Worm (Caenorhabditis elegans): ENCODE results near the gene F36H9.10.
"Not testable (repeated sequence)": the region's sequence is repeated elsewhere in the genome, so short reads cannot be mapped to it uniquely, and the experiment has no call there.

Gene F36H9.10

ce11 chrV:1807160-1807559 lies 9.2 kb downstream of the F36H9.10 start, which contains the start of gene srt-42:
TSS of gene srt-42 (plus strand) at chrV:1807460.
- TF ChIP-seq chd-7 (tag; optimal IDR thresholded peaks at IDR 0.05) (no peak), B0261.1 (tag; optimal IDR thresholded peaks at IDR 0.05) (no peak), lsy-27 (tag; optimal IDR thresholded peaks at IDR 0.05; ENCODE audit: borderline replicate concordance, insufficient read depth) (no peak), sea-2 (GFP tag; IDR thresholded peaks at IDR 0.05) (no peak), snpc-1.1 (tag; optimal IDR thresholded peaks at IDR 0.05; ENCODE audit: insufficient read depth) (no peak), lir-1 (GFP tag; conservative IDR thresholded peaks at IDR 0.05) (no peak), rcor-1 (GFP tag; IDR thresholded peaks at IDR 0.05) (no peak), mxl-1 (tag; optimal IDR thresholded peaks at IDR 0.05) (no peak), madf-10 (tag; optimal IDR thresholded peaks at IDR 0.05) (no peak), sdz-38 (tag; optimal IDR thresholded peaks at IDR 0.05) (no peak), gei-17 (GFP tag; optimal IDR thresholded peaks at IDR 0.05) (no peak), efl-1 (GFP tag; optimal IDR thresholded peaks at IDR 0.05) (no peak), pha-4 (tag; optimal IDR thresholded peaks at IDR 0.05) (no peak), nhr-120 (GFP tag; IDR thresholded peaks at IDR 0.05) (no peak), atf-7 (tag; optimal IDR thresholded peaks at IDR 0.05) (no peak), F22D6.2 (tag; optimal IDR thresholded peaks at IDR 0.05) (no peak), egrh-3 (GFP tag; IDR thresholded peaks at IDR 0.05) (no peak), pbrm-1 (GFP tag; IDR thresholded peaks at IDR 0.05) (no peak), ztf-6 (GFP tag; IDR thresholded peaks at IDR 0.05) (no peak), rec-8 (tag; optimal IDR thresholded peaks at IDR 0.05) (no peak)

ce11 chrV:1811035-1811434 lies 13.0 kb downstream of the F36H9.10 start, which contains the start of gene Y46H3A.4:
TSS of gene Y46H3A.4 (minus strand) at chrV:1811135.
- no peak for TF ChIP-seq ets-4 (GFP tag; optimal IDR thresholded peaks at IDR 0.05)
- no peak for TF ChIP-seq nfya-1 (tag; optimal IDR thresholded peaks at IDR 0.05; ENCODE audit: borderline replicate concordance, insufficient read depth)
- TF ChIP-seq ceh-58 (GFP tag; IDR thresholded peaks at IDR 0.05), result no peak

ce11 chrV:1814784-1815183 lies 16.8 kb downstream of the F36H9.10 start, which contains the start of gene Y46H3A.5:
TSS of gene Y46H3A.5 (minus strand) at chrV:1814884.
- TF ChIP-seq mcd-1, B0336.3, nhr-120 (GFP tag; IDR thresholded peaks at IDR 0.05): not testable (repeated sequence)

- TF ChIP-seq pbrm-1 (GFP tag; IDR thresholded peaks at IDR 0.05) (no peak), cebp-2 (GFP tag; IDR thresholded peaks at IDR 0.05) (no peak), K11D2.4 (GFP tag; IDR thresholded peaks at IDR 0.05) (no peak), madf-10 (tag; optimal IDR thresholded peaks at IDR 0.05) (no peak), zfh-2 (GFP tag; conservative IDR thresholded peaks at IDR 0.05) (peak; percentile 56), egrh-3 (GFP tag; IDR thresholded peaks at IDR 0.05) (no peak), nhr-120 (GFP tag; IDR thresholded peaks at IDR 0.05) (no peak), lsy-27 (tag; optimal IDR thresholded peaks at IDR 0.05; ENCODE audit: borderline replicate concordance, insufficient read depth) (no peak)
Measured at ce11 chrV:1820016-1820415, 22.0 kb downstream of the F36H9.10 start.

DNA sequence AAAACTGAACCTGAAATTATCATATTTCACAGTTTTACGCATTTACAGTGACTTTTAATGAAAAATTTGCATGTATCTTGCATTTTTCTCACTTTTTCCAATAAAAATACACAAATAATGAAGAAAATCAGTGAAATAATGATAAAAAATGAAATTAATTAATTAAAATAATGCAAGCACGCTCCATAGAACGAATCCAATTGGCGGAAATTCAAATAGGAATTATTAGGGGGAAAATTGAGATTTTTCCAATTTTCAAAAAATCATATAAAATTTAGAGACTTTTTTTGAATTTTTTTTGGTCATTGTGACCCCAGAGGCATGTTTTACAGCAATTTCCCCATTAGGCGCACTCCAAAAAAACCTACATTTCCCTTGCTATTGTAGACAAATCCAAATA lies 22.7 kb downstream of the F36H9.10 start:
- TF ChIP-seq mel-28 (tag; optimal IDR thresholded peaks at IDR 0.05; ENCODE audit: borderline replicate concordance) (no peak), mcd-1 (GFP tag; IDR thresholded peaks at IDR 0.05) (peak; percentile 47; the same call in 1 of the 2 replicates), F33H1.4 (GFP tag; IDR thresholded peaks at IDR 0.05) (peak; percentile 13; the same call in 1 of the 2 replicates), nhr-80 (tag; optimal IDR thresholded peaks at IDR 0.05) (no peak), nfyb-1 (GFP tag; IDR thresholded peaks at IDR 0.05) (no peak), lin-54 (GFP tag; optimal IDR thresholded peaks at IDR 0.05) (peak; percentile 32)
